Worm (Caenorhabditis elegans): Measurements from ENCODE around the gene srh-135.

ce11 chrII:10199906-10200305, 27.0 kb downstream of the srh-135 start, which contains the start of gene R05H5.4:
- TF ChIP-seq egl-44 (GFP tag; IDR thresholded peaks at IDR 0.05), result no peak
- no peak for TF ChIP-seq ztf-26 (tag; optimal IDR thresholded peaks at IDR 0.05)
- no peak for TF ChIP-seq akir-1 (GFP tag; optimal IDR thresholded peaks at IDR 0.05)
- TF ChIP-seq unc-62 (GFP tag; optimal IDR thresholded peaks at IDR 0.05), result no peak
- TF ChIP-seq nhr-120 (GFP tag; IDR thresholded peaks at IDR 0.05), result no peak
- TF ChIP-seq sea-2 (GFP tag; IDR thresholded peaks at IDR 0.05), result no peak
